Fruit fly (Drosophila melanogaster) whole organism, prepupa: ENCODE measurements around the gene CG9641.
A peak's percentile ranks its signal among the peaks of the same experiment; 100 is the strongest.

ENCODE experiments used
- CG10631 ChIP-seq: fragments of 200-800 bp; sonication (Bioruptor generic); optimal IDR thresholded peaks from 2 replicates; lab custom pipeline; 2016; ENCODE audit warnings: missing biosample characterization, missing genetic modification characterization
- CG10669 ChIP-seq: fragments of 200-800 bp; sonication (Bioruptor generic); optimal IDR thresholded peaks from 3 replicates; lab custom pipeline; 2018; ENCODE audit warnings: missing biosample characterization, mild to moderate bottlenecking, missing genetic modification characterization, moderate library complexity
- Eip75B ChIP-seq: fragments of 200-800 bp; sonication (Bioruptor generic); optimal IDR thresholded peaks from 3 replicates; lab custom pipeline; 2016; ENCODE audit warnings: missing biosample characterization, missing genetic modification characterization
- Sox102F ChIP-seq: fragments of 200-800 bp; sonication (Bioruptor generic); optimal IDR thresholded peaks from 2 replicates; lab custom pipeline; 2016; ENCODE audit warnings: missing biosample characterization, mild to moderate bottlenecking, missing genetic modification characterization
- Sox14 ChIP-seq: fragments of 200-800 bp; sonication (Bioruptor generic); optimal IDR thresholded peaks from 3 replicates; lab custom pipeline; 2016; ENCODE audit warnings: missing biosample characterization, missing genetic modification characterization
- fd85E ChIP-seq: fragments of 200-800 bp; sonication (Bioruptor generic); optimal IDR thresholded peaks from 3 replicates; lab custom pipeline; 2016; ENCODE audit warnings: missing biosample characterization, missing genetic modification characterization
- fkh ChIP-seq: fragments of 200-800 bp; sonication (Bioruptor generic); optimal IDR thresholded peaks from 3 replicates; lab custom pipeline; 2017; ENCODE audit warnings: missing biosample characterization, mild to moderate bottlenecking, missing genetic modification characterization, moderate library complexity

DNA sequence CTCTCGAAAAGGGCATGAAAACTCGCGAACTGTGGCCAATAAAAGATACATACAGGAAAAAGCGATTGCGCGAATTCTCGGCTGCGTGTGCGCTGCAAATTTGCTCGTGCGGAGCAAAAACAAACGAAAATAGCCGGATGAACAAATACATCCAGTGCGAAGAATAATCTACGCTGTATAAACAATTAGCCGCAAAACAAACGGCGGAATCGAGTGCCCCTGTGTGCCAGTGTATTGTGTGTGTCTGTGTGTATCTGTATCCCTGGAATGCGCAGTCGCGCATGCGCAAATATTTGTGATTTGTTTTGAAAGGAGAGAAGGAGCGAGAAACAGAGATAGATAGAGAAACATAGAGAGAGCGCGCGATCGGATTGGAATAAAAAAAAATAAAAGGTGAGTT is 22.9 kb upstream of the CG9641 start:
- TF ChIP-seq Eip75B (GFP tag; lab: Kevin White, UChicago), result no peak
- no peak for TF ChIP-seq fd85E (GFP tag; lab: Kevin White, UChicago)
- TF ChIP-seq CG10631 (GFP tag; lab: Kevin White, UChicago), result no peak
- no peak for TF ChIP-seq CG10669 (GFP tag; lab: Kevin White, UChicago)
- peak; percentile 69 for TF ChIP-seq fkh
- no peak for TF ChIP-seq Sox102F (GFP tag; lab: Kevin White, UChicago)
- TF ChIP-seq Sox14, result no peak
